Worm (Caenorhabditis elegans) whole organism, late embryonic: Measurements from ENCODE around the gene lec-12.

Source experiments
- ceh-18 ChIP-seq: sonication (generic microtip); optimal IDR thresholded peaks from 2 replicates; lab custom pipeline; 2016; ENCODE audit warnings: missing genetic modification characterization, missing compliant biosample characterization
- ceh-30 ChIP-seq: fragments of 150-350 bp; optimal IDR thresholded peaks from 2 replicates; lab custom pipeline; 2014; ENCODE audit warnings: missing biosample characterization, missing genetic modification characterization
- ceh-31 ChIP-seq: sonication (generic microtip); optimal IDR thresholded peaks from 2 replicates; lab custom pipeline; 2016; ENCODE audit warnings: missing genetic modification characterization, missing compliant biosample characterization
- ceh-48 ChIP-seq: sonication (generic microtip); optimal IDR thresholded peaks from 2 replicates; lab custom pipeline; 2016; ENCODE audit warnings: missing genetic modification characterization, inconsistent platforms, missing compliant biosample characterization
- elt-2 ChIP-seq: sonication (generic microtip); optimal IDR thresholded peaks from 2 replicates; lab custom pipeline; 2016; ENCODE audit warnings: missing genetic modification reagents, missing genetic modification characterization, missing compliant biosample characterization
- fkh-10 ChIP-seq: fragments of 150-350 bp; optimal IDR thresholded peaks from 2 replicates; lab custom pipeline; 2014; ENCODE audit warnings: missing biosample characterization, missing genetic modification reagents, missing genetic modification characterization
- lim-6 ChIP-seq: sonication (generic microtip); optimal IDR thresholded peaks from 2 replicates; lab custom pipeline; 2016; ENCODE audit warnings: missing genetic modification characterization, missing compliant biosample characterization
- mec-3 ChIP-seq: sonication (generic microtip); optimal IDR thresholded peaks from 2 replicates; lab custom pipeline; 2016; ENCODE audit warnings: borderline replicate concordance, missing genetic modification characterization, missing compliant biosample characterization
- npax-4 ChIP-seq: sonication (generic microtip); optimal IDR thresholded peaks from 2 replicates; lab custom pipeline; 2016; ENCODE audit warnings: missing genetic modification characterization, missing compliant biosample characterization
- pha-4 ChIP-seq: fragments of 150-350 bp; optimal IDR thresholded peaks from 2 replicates; lab custom pipeline; 2018; ENCODE audit warnings: missing biosample characterization, missing genetic modification reagents, missing genetic modification characterization
- sox-4 ChIP-seq: sonication (generic microtip); optimal IDR thresholded peaks from 2 replicates; lab custom pipeline; 2017; ENCODE audit warnings: mild to moderate bottlenecking, missing genetic modification characterization, inconsistent platforms, missing compliant biosample characterization
- tbx-2 ChIP-seq: sonication (generic microtip); optimal IDR thresholded peaks from 2 replicates; lab custom pipeline; 2016; ENCODE audit warnings: missing genetic modification characterization, missing compliant biosample characterization
- unc-86 ChIP-seq: sonication (generic microtip); optimal IDR thresholded peaks from 2 replicates; lab custom pipeline; 2016; ENCODE audit warnings: missing genetic modification characterization, missing compliant biosample characterization
- zip-5 ChIP-seq: sonication (generic microtip); optimal IDR thresholded peaks from 2 replicates; lab custom pipeline; 2016; ENCODE audit warnings: missing genetic modification characterization, missing compliant biosample characterization

ce11 chrV:258730-259129 is 54.5 kb downstream of the lec-12 start, which contains the start of gene nhr-204:
- no peak for TF ChIP-seq pha-4
- TF ChIP-seq lim-6 (tag; lab: Kevin White, UChicago) = no peak
- no peak for TF ChIP-seq tbx-2 (tag; lab: Kevin White, UChicago)
- no peak for TF ChIP-seq zip-5 (tag; lab: Kevin White, UChicago)
- TF ChIP-seq mec-3 (tag; lab: Kevin White, UChicago) = no peak
- TF ChIP-seq ceh-30 (tag; lab: Kevin White, UChicago) = no peak
- no peak for TF ChIP-seq unc-86 (tag; lab: Kevin White, UChicago)
- TF ChIP-seq npax-4 (tag; lab: Kevin White, UChicago) = no peak
- no peak for TF ChIP-seq fkh-10 (GFP tag; lab: Kevin White, UChicago)
- TF ChIP-seq sox-4 (tag; lab: Kevin White, UChicago) = no peak
- TF ChIP-seq ceh-31 (tag; lab: Kevin White, UChicago) = no peak
- TF ChIP-seq elt-2 = no peak
- TF ChIP-seq ceh-48 = no peak
- TF ChIP-seq ceh-18 (tag; lab: Kevin White, UChicago) = no peak
